Fruit fly (Drosophila melanogaster): ENCODE data around the gene CG7560.

Gene CG7560

DNA sequence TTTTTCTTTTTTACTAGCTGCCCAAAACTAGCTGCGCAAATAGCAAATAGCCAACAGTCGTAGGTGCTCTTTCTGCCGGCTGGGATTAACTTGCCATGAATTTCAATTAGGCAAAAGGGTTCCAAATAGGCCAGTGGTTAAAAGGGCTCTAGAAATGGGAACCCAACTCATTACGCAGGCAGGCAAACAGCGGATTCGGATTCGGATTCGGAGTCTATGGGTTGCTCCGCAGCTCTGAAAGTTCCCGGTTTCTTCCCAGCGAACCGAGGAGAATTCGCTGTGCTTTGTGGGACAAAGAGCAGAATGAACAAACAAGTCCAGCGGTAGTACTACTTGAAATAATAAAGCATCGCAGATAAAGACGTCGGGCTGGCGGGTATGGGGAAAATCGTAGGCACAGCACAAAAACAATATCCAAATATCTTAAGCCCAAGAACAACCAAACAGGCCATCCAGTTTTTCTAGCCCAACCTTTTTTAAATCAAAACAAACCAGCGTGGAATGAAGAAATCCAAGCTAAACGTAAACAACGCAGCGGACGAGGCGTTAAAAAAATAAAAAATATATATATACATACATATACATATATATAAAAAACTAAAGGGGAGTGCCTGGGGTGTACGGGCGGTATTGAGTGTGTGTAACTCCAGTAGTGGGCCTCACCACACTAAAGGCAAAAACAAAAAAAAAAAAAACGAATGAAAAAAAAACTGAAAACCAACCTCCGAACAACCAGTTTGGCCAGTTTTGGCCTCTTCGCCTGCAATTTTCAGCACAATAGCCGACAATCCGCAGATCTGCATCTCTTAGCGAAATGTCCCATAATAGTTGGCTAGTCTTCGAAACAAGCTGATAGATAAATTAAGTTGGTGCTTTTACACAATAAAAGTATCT is 17.2 kb downstream of the CG7560 start (continued):
- no peak for TF ChIP-seq Eip93F (GFP tag; optimal IDR thresholded peaks at IDR 0.05)
- TF ChIP-seq CG10669 (GFP tag; optimal IDR thresholded peaks at IDR 0.05): no peak
- TF ChIP-seq Eip78C (GFP tag): peak; percentile 34
- no peak for TF ChIP-seq svp (GFP tag)
- TF ChIP-seq dsx (GFP tag; optimal IDR thresholded peaks at IDR 0.05; ENCODE audit: poor library complexity, severe bottlenecking): peak; percentile 64
- no peak for TF ChIP-seq topi (GFP tag; optimal IDR thresholded peaks at IDR 0.05)
- TF ChIP-seq CG32006 (GFP tag; optimal IDR thresholded peaks at IDR 0.05): no peak
- no peak for TF ChIP-seq CG8632 (GFP tag; optimal IDR thresholded peaks at IDR 0.05)
- no peak for TF ChIP-seq salr (GFP tag; optimal IDR thresholded peaks at IDR 0.05)
- no peak for TF ChIP-seq achi (GFP tag; optimal IDR thresholded peaks at IDR 0.05)
- no peak for TF ChIP-seq esn (GFP tag; optimal IDR thresholded peaks at IDR 0.05)
- no peak for TF ChIP-seq vri (GFP tag; optimal IDR thresholded peaks at IDR 0.05)
- TF ChIP-seq Hr38 (GFP tag; optimal IDR thresholded peaks at IDR 0.05): no peak
- peak; percentile 86 to 87 for TF ChIP-seq ss (GFP tag; optimal IDR thresholded peaks at IDR 0.05)
- TF ChIP-seq Smox (GFP tag; optimal IDR thresholded peaks at IDR 0.05): no peak
- TF ChIP-seq CG6854 (GFP tag; optimal IDR thresholded peaks at IDR 0.05): no peak
- peak; percentile 51 for TF ChIP-seq Lpt (GFP tag; optimal IDR thresholded peaks at IDR 0.05)
- TF ChIP-seq Ets21C (GFP tag; optimal IDR thresholded peaks at IDR 0.05): no peak
- TF ChIP-seq eg (GFP tag; IDR thresholded peaks at IDR 0.05): peak; percentile 81
- TF ChIP-seq CG6163 (GFP tag; IDR thresholded peaks at IDR 0.05): peak; percentile 81; the same call in 2 of the 3 replicates
- 0 out of 2 replicates have a peak, but pooled peaks have one; percentile 11 for TF ChIP-seq Gug (GFP tag; IDR thresholded peaks at IDR 0.05)
- TF ChIP-seq CG31627 (GFP tag; optimal IDR thresholded peaks at IDR 0.05): no peak
- TF ChIP-seq Met (GFP tag; optimal IDR thresholded peaks at IDR 0.05): no peak
- TF ChIP-seq CG6808 (GFP tag; optimal IDR thresholded peaks at IDR 0.05): peak; percentile 50
- no peak for TF ChIP-seq CG4318 (GFP tag; optimal IDR thresholded peaks at IDR 0.05)
- TF ChIP-seq Ets96B (tag; optimal IDR thresholded peaks at IDR 0.05): no peak
- no peak for TF ChIP-seq CG7368 (GFP tag; optimal IDR thresholded peaks at IDR 0.05)
- no peak for TF ChIP-seq CG6792 (GFP tag; optimal IDR thresholded peaks at IDR 0.05)
- TF ChIP-seq pdm3 (GFP tag; optimal IDR thresholded peaks at IDR 0.05): no peak
- peak; percentile 35 for TF ChIP-seq fkh (GFP tag; optimal IDR thresholded peaks at IDR 0.05)
- no peak for TF ChIP-seq Hr39 (GFP tag; optimal IDR thresholded peaks at IDR 0.05)
- no peak for TF ChIP-seq OdsH (GFP tag; optimal IDR thresholded peaks at IDR 0.05)

DNA sequence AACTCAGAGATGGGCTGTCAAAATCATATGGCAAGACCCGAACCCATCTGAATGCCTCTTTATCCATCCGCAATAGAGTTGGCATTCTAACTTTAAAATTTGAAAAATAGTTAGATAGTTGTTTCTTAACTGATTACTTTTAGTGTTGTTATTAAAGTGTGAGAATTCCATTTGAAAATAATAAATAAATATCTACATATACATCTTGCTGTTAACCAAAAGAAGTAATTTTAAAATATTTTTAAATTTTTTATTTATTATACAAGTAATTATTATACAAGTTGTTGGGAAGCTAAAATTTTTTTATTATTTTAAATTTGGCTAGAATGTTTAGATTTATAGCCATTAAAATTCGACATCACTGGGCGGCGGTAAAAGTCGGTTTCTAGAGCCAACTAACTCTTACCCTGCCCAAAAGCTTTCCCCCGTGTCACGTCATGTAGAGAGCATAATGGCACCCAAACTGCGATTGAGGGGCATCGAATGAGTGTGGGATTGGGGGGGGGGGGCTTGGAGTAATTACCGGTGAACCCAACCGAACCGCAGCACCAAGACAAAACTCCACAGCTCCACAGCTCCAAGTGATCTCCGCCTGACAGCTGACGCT is 18.6 kb downstream of the CG7560 start:
- TF ChIP-seq acj6 (GFP tag; optimal IDR thresholded peaks at IDR 0.05) (peak; percentile 24), CG10631 (GFP tag; optimal IDR thresholded peaks at IDR 0.05) (peak; percentile 35), CG32006 (GFP tag; optimal IDR thresholded peaks at IDR 0.05) (peak; percentile 58), CG8119 (GFP tag; IDR thresholded peaks at IDR 0.05) (peak; percentile 61; the same call in 2 of the 3 replicates), OdsH (GFP tag; optimal IDR thresholded peaks at IDR 0.05) (peak; percentile 29), CG3032 (tag; optimal IDR thresholded peaks at IDR 0.05) (no peak), svp (GFP tag) (peak; percentile 16), CG4318 (GFP tag; optimal IDR thresholded peaks at IDR 0.05) (peak; percentile 27), CG34406 (GFP tag; optimal IDR thresholded peaks at IDR 0.05) (peak; percentile 11), Hr39 (GFP tag; optimal IDR thresholded peaks at IDR 0.05) (no peak), CG8319 (GFP tag; optimal IDR thresholded peaks at IDR 0.05) (no peak), achi (GFP tag; optimal IDR thresholded peaks at IDR 0.05) (peak; percentile 26), Eip78C (GFP tag) (peak; percentile 53), Lpt (GFP tag; optimal IDR thresholded peaks at IDR 0.05) (no peak), eg (GFP tag; IDR thresholded peaks at IDR 0.05) (no peak), CG8632 (GFP tag; optimal IDR thresholded peaks at IDR 0.05) (peak; percentile 5), esn (GFP tag; optimal IDR thresholded peaks at IDR 0.05) (peak; percentile 26)

Data from whole organism, prepupa.